Worm (Caenorhabditis elegans) whole organism, L4/young adult: Measurements from ENCODE around the gene spig-10.

Experiments
- W03F9.2 ChIP-seq: fragments of 150-350 bp; optimal IDR thresholded peaks from 2 replicates; lab custom pipeline; 2014; ENCODE audit warnings: missing biosample characterization, missing genetic modification characterization
- dao-5 ChIP-seq: sonication (generic microtip); optimal IDR thresholded peaks from 2 replicates; lab custom pipeline; 2016; ENCODE audit warnings: missing genotype, missing genetic modification characterization, moderate library complexity, missing compliant biosample characterization
- him-1 ChIP-seq: sonication (generic microtip); optimal IDR thresholded peaks from 2 replicates; lab custom pipeline; 2016; ENCODE audit warnings: missing genotype, missing genetic modification reagents, missing genetic modification characterization, missing compliant biosample characterization

The spig-10 gene

DNA sequence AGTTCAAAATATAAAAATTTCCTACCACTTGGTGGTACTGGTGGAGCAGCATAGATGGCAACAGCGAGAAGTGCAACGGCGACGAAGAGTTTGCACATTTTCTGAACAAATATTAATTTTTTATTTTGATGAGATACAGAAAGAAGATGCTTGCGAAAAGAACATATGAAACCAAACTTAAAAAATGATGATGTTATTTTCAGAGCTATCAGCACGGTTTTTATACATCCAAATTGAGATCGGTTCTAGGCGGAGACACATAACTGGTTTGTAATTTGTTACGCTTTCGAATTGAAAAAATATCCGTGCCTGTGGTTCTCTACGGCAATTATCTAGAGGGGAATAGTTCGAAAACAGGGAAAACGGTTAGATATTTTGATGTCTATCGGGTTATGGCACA is 47.0 kb downstream of the spig-10 start, which contains the start of gene txt-17:
Gene txt-17, minus strand, starts transcription at position 101 of the 400 bp plus-strand sequence.
- TF ChIP-seq dao-5 (tag; lab: Kevin White, UChicago): no peak

DNA sequence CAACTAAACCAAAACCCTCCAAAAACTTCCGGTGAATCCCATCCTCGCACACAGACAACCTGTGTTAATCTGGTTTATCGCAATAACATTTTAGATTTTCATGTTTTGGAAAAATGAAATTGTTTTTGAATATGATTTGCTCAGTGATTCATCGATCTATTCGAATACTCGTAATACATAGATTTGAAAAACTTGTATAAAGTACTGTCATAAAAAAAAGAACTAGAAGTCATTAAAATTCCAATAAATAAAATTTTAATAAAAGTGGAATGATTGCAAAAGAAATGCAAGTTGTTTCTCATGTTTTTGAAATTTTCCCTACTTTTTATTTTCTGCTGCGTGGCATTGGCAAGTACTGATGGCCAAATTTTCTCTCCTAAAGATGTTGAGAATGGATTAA is 48.5 kb downstream of the spig-10 start, which contains the start of gene spig-8:
Gene spig-8, plus strand, starts transcription at position 301 of the 400 bp plus-strand sequence.
- no peak for TF ChIP-seq dao-5 (tag; lab: Kevin White, UChicago)
- no peak for TF ChIP-seq W03F9.2 (tag; lab: Kevin White, UChicago)
- no peak for TF ChIP-seq him-1 (tag; lab: Kevin White, UChicago)
